Worm (Caenorhabditis elegans) whole organism, L4/young adult: ENCODE measurements around the gene srlf-37.

Experiments
- W03F9.2 ChIP-seq: fragments of 150-350 bp; optimal IDR thresholded peaks from 2 replicates; lab custom pipeline; 2014; ENCODE audit warnings: missing biosample characterization, missing genetic modification characterization
- dao-5 ChIP-seq: sonication (generic microtip); optimal IDR thresholded peaks from 2 replicates; lab custom pipeline; 2016; ENCODE audit warnings: missing genotype, missing genetic modification characterization, moderate library complexity, missing compliant biosample characterization
- him-1 ChIP-seq: sonication (generic microtip); optimal IDR thresholded peaks from 2 replicates; lab custom pipeline; 2016; ENCODE audit warnings: missing genotype, missing genetic modification reagents, missing genetic modification characterization, missing compliant biosample characterization

The srlf-37 gene

ce11 chrV:619054-619453 is 15.0 kb upstream of the srlf-37 start, which contains the start of gene F48G7.4:
Gene F48G7.4 (plus strand): TSS chrV:619453.
- no peak for TF ChIP-seq him-1 (tag; lab: Kevin White, UChicago)
- TF ChIP-seq W03F9.2 (tag; lab: Kevin White, UChicago): peak; percentile 36
- no peak for TF ChIP-seq dao-5

- TF ChIP-seq W03F9.2 (tag; lab: Kevin White, UChicago) (no peak), dao-5 (no peak), him-1 (tag; lab: Kevin White, UChicago) (no peak)
These were observed 13.9 kb upstream of the srlf-37 start for ce11 chrV:617917-618316.

- TF ChIP-seq W03F9.2 (tag; lab: Kevin White, UChicago): no peak
- TF ChIP-seq dao-5: no peak
- TF ChIP-seq him-1 (tag; lab: Kevin White, UChicago): no peak
These were observed 11.3 kb upstream of the srlf-37 start, which contains the start of gene F48G7.13 for ce11 chrV:615275-615674. Gene F48G7.13 (plus strand): TSS chrV:615575.

ce11 chrV:610217-610616 is 6.2 kb upstream of the srlf-37 start, which contains the start of gene nhr-90:
Gene nhr-90 (plus strand): TSS chrV:610512.
- no peak for TF ChIP-seq W03F9.2 (tag; lab: Kevin White, UChicago)
- no peak for TF ChIP-seq dao-5
- TF ChIP-seq him-1 (tag; lab: Kevin White, UChicago): no peak

ce11 chrV:609671-610070 is 5.7 kb upstream of the srlf-37 start, which contains the start of gene srlf-36:
Gene srlf-36 (minus strand): TSS chrV:609771.
- no peak for TF ChIP-seq dao-5
- no peak for TF ChIP-seq him-1 (tag; lab: Kevin White, UChicago)
- no peak for TF ChIP-seq W03F9.2 (tag; lab: Kevin White, UChicago)

- TF ChIP-seq dao-5 (no peak), W03F9.2 (tag; lab: Kevin White, UChicago) (no peak), him-1 (tag; lab: Kevin White, UChicago) (no peak)
These were observed 4.8 kb upstream of the srlf-37 start, which contains the start of gene srw-109 for ce11 chrV:608844-609243. Gene srw-109 (minus strand): TSS chrV:608944.

ce11 chrV:600231-600630 is 3.8 kb downstream of the srlf-37 start, which contains the start of gene nhr-251:
Gene nhr-251 (plus strand): TSS chrV:600531.
- TF ChIP-seq W03F9.2 (tag; lab: Kevin White, UChicago) (no peak), dao-5 (no peak), him-1 (tag; lab: Kevin White, UChicago) (no peak)

ce11 chrV:599783-600182 is 4.2 kb downstream of the srlf-37 start:
- TF ChIP-seq him-1 (tag; lab: Kevin White, UChicago) (no peak), W03F9.2 (tag; lab: Kevin White, UChicago) (no peak), dao-5 (no peak)

- TF ChIP-seq W03F9.2 (tag; lab: Kevin White, UChicago): no peak
- no peak for TF ChIP-seq him-1 (tag; lab: Kevin White, UChicago)
- TF ChIP-seq dao-5: no peak
These were observed 5.4 kb downstream of the srlf-37 start for ce11 chrV:598626-599025.

ce11 chrV:597823-598222 is 6.2 kb downstream of the srlf-37 start:
- TF ChIP-seq dao-5 (no peak), him-1 (tag; lab: Kevin White, UChicago) (no peak), W03F9.2 (tag; lab: Kevin White, UChicago) (no peak)

ce11 chrV:596923-597322 is 7.1 kb downstream of the srlf-37 start:
- TF ChIP-seq him-1 (tag; lab: Kevin White, UChicago) (no peak), dao-5 (no peak), W03F9.2 (tag; lab: Kevin White, UChicago) (no peak)

- TF ChIP-seq W03F9.2 (tag; lab: Kevin White, UChicago): no peak
These were observed 11.0 kb downstream of the srlf-37 start, which contains the start of gene ZK488.5 for ce11 chrV:592959-593358. Gene ZK488.5 (plus strand): TSS chrV:593259.

ce11 chrV:590182-590581 is 13.8 kb downstream of the srlf-37 start, which contains the start of gene ZK488.6:
Gene ZK488.6 (plus strand): TSS chrV:590482.
- TF ChIP-seq dao-5: no peak
- no peak for TF ChIP-seq W03F9.2 (tag; lab: Kevin White, UChicago)
- no peak for TF ChIP-seq him-1 (tag; lab: Kevin White, UChicago)

- TF ChIP-seq him-1 (tag; lab: Kevin White, UChicago) (no peak), dao-5 (no peak), W03F9.2 (tag; lab: Kevin White, UChicago) (no peak)
These were observed 16.2 kb downstream of the srlf-37 start, which contains the start of gene K06H6.1 for ce11 chrV:587818-588217. Gene K06H6.1 (plus strand): TSS chrV:588118.

ce11 chrV:585472-585871 is 18.5 kb downstream of the srlf-37 start, which contains the start of gene K06H6.2:
Gene K06H6.2 (plus strand): TSS chrV:585772.
- no peak for TF ChIP-seq dao-5
- TF ChIP-seq W03F9.2 (tag; lab: Kevin White, UChicago): no peak
- TF ChIP-seq him-1 (tag; lab: Kevin White, UChicago): no peak
